Worm (Caenorhabditis elegans): Measurements from ENCODE around the gene cpin-1.

- TF ChIP-seq fos-1 (tag; optimal IDR thresholded peaks at IDR 0.05) = no peak
- no peak for TF ChIP-seq lin-13 (GFP tag; optimal IDR thresholded peaks at IDR 0.05)
- TF ChIP-seq ama-1 (optimal IDR thresholded peaks at IDR 0.05) = no peak
- no peak for TF ChIP-seq nhr-77 (tag; optimal IDR thresholded peaks at IDR 0.05)
- TF ChIP-seq nhr-10 (tag; optimal IDR thresholded peaks at IDR 0.05) = no peak
- no peak for TF ChIP-seq egl-27 (tag; optimal IDR thresholded peaks at IDR 0.05)
- TF ChIP-seq lin-39 (tag; optimal IDR thresholded peaks at IDR 0.05) = no peak
- TF ChIP-seq mbf-1 (tag; optimal IDR thresholded peaks at IDR 0.05) = no peak
- no peak for TF ChIP-seq nhr-237 (tag; optimal IDR thresholded peaks at IDR 0.05)
- TF ChIP-seq ceh-16 (tag; optimal IDR thresholded peaks at IDR 0.05) = no peak
- TF ChIP-seq unc-62 (GFP tag; optimal IDR thresholded peaks at IDR 0.05) = no peak
- no peak for TF ChIP-seq ztf-4 (tag; optimal IDR thresholded peaks at IDR 0.05)
- TF ChIP-seq ztf-11 (tag; optimal IDR thresholded peaks at IDR 0.05) = no peak
- TF ChIP-seq sma-3 (GFP tag; optimal IDR thresholded peaks at IDR 0.05) = no peak
These were observed 16.9 kb downstream of the cpin-1 start, which contains the start of gene F38E11.6 for ce11 chrIV:9467418-9467817.
